Fruit fly (Drosophila melanogaster): ENCODE results near the gene Rtnl1.

Rtnl1 gene

dm6 chr2L:4995837-4996136, 13.7 kb downstream of the Rtnl1 start:
- TF ChIP-seq Hr4 (GFP tag; optimal IDR thresholded peaks at IDR 0.05) (no peak), fkh (GFP tag; optimal IDR thresholded peaks at IDR 0.05) (peak; percentile 27)

DNA sequence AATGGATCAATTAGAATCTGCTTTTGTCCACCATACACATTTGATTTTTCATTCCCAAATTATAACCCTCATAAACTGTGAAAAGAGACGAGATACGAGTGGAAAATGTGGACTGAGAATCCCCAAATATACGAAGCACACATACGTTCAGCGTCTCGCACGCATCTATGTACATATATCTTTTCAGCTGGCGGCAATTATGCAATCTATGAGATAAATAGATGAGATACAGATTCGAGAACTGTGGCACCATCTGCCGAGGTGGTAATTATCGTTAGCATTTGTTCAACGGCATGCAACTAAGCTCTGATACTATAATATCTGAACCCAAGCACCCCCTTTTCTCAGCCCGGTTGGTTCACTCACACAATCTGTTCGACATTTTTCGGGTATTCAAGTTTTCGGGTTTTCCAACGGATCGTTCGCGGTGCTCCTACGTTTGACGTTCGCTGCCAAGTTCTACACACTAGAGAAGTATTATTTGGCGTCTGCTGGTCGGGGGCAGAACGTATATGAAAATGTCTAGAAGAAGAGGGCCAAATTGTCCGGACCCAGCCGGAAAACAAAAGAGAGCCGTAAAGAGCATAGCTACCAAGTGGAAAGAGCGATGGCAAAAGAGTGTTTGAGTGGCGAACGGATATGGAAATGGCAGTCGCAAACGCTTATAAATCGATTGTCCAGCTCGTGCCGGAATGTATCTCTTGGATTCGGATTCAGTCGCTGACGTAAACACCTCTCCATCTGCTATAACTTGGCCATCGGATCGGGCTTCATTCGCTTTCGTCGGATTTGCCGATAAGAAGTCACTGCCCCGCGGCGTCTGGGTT, 14.3 kb downstream of the Rtnl1 start:
- TF ChIP-seq Sox102F (GFP tag; optimal IDR thresholded peaks at IDR 0.05) (no peak), OdsH (GFP tag; optimal IDR thresholded peaks at IDR 0.05) (no peak), CG34406 (GFP tag; optimal IDR thresholded peaks at IDR 0.05) (no peak), cyc (GFP tag; optimal IDR thresholded peaks at IDR 0.05) (no peak), CG11294 (GFP tag; IDR thresholded peaks at IDR 0.05) (no peak), Ets21C (GFP tag; optimal IDR thresholded peaks at IDR 0.05) (no peak), Eip93F (GFP tag; optimal IDR thresholded peaks at IDR 0.05) (no peak), svp (GFP tag) (no peak), Ets96B (tag; optimal IDR thresholded peaks at IDR 0.05) (no peak), CG6163 (GFP tag; IDR thresholded peaks at IDR 0.05) (no peak), CG16779 (tag; optimal IDR thresholded peaks at IDR 0.05) (no peak), vri (GFP tag; optimal IDR thresholded peaks at IDR 0.05) (no peak), spab (GFP tag; optimal IDR thresholded peaks at IDR 0.05) (no peak)

DNA sequence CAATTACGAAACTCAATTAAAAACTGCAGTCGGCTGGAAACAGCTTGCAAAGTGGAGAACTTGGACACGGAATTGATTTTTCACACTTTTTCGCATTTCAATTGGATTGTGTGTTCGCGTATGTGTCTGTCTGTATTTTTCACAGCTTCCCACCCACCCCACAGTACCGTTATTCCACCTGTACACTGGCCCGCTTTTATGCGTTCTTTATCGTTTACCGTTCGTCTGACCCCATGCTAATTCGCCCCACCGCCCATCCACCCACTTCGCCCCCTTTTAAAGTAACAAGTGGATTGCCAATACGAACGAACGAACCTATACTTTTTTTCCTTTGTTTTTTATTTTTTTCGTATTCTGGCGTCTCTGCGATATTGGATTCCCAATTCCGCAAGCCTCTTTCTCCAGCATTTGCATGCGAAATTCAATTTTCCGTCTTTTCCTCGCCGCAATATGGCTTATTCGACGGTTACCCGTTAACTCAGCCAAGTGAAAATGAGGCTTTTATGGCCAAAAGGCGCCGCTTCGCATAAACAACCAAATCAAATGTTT, 27.3 kb downstream of the Rtnl1 start:
- no peak for TF ChIP-seq CG10669 (GFP tag; optimal IDR thresholded peaks at IDR 0.05)
- no peak for TF ChIP-seq Hr38 (GFP tag; optimal IDR thresholded peaks at IDR 0.05)
- TF ChIP-seq Hr39 (GFP tag; optimal IDR thresholded peaks at IDR 0.05), result no peak
- TF ChIP-seq CG31627 (GFP tag; optimal IDR thresholded peaks at IDR 0.05), result no peak

dm6 chr2L:4981278-4981966, 28.1 kb downstream of the Rtnl1 start, which contains the start of the genes CG8892 and CG34126:
Gene CG8892 (minus strand): TSS chr2L:4981592.
Gene CG34126 (plus strand): TSS chr2L:4981614.
- TF ChIP-seq CG8119 (GFP tag; IDR thresholded peaks at IDR 0.05) (peak; percentile 88), Hr38 (GFP tag; optimal IDR thresholded peaks at IDR 0.05) (no peak), CG8319 (GFP tag; optimal IDR thresholded peaks at IDR 0.05) (peak; percentile 96), Sox102F (GFP tag; optimal IDR thresholded peaks at IDR 0.05) (peak; percentile 96), CG11294 (GFP tag; IDR thresholded peaks at IDR 0.05) (peak; percentile 88), CG1621 (tag; optimal IDR thresholded peaks at IDR 0.05) (peak; percentile 87), Lpt (GFP tag; optimal IDR thresholded peaks at IDR 0.05) (peak; percentile 90), fkh (GFP tag; optimal IDR thresholded peaks at IDR 0.05) (peak; percentile 81), Sox15 (GFP tag; optimal IDR thresholded peaks at IDR 0.05) (peak; percentile 98), CG10631 (GFP tag; optimal IDR thresholded peaks at IDR 0.05) (peak; percentile 99), OdsH (GFP tag; optimal IDR thresholded peaks at IDR 0.05) (peak; percentile 99), spab (GFP tag; optimal IDR thresholded peaks at IDR 0.05) (peak; percentile 91), CG6808 (GFP tag; optimal IDR thresholded peaks at IDR 0.05) (peak; percentile 93), Eip78C (GFP tag) (peak; percentile 98), CG34406 (GFP tag; optimal IDR thresholded peaks at IDR 0.05) (peak; percentile 94), CG3032 (tag; optimal IDR thresholded peaks at IDR 0.05) (peak; percentile 98), CG10669 (GFP tag; optimal IDR thresholded peaks at IDR 0.05) (peak; percentile 95), Eip93F (GFP tag; optimal IDR thresholded peaks at IDR 0.05) (peak; percentile 87), CG31627 (GFP tag; optimal IDR thresholded peaks at IDR 0.05) (peak; percentile 99), CG11762 (GFP tag; optimal IDR thresholded peaks at IDR 0.05; ENCODE audit: insufficient read depth) (peak; percentile 95), achi (GFP tag; optimal IDR thresholded peaks at IDR 0.05) (peak; percentile 96), dsx (GFP tag; optimal IDR thresholded peaks at IDR 0.05; ENCODE audit: poor library complexity, severe bottlenecking) (peak; percentile 89), Ets21C (GFP tag; optimal IDR thresholded peaks at IDR 0.05) (peak; percentile 97), cyc (GFP tag; optimal IDR thresholded peaks at IDR 0.05) (peak; percentile 98), CG6163 (GFP tag; IDR thresholded peaks at IDR 0.05) (peak; percentile 93), dac (GFP tag; optimal IDR thresholded peaks at IDR 0.05) (peak; percentile 96), CG15336 (GFP tag; IDR thresholded peaks at IDR 0.05) (peak; percentile 84), Hr39 (GFP tag; optimal IDR thresholded peaks at IDR 0.05) (peak; percentile 98), fd85E (GFP tag; optimal IDR thresholded peaks at IDR 0.05) (peak; percentile 90), ss (GFP tag; optimal IDR thresholded peaks at IDR 0.05) (peak; percentile 85 to 95), pdm3 (GFP tag; optimal IDR thresholded peaks at IDR 0.05) (peak; percentile 98), CG16779 (tag; optimal IDR thresholded peaks at IDR 0.05) (peak; percentile 82), topi (GFP tag; optimal IDR thresholded peaks at IDR 0.05) (peak; percentile 97), Eip75B (GFP tag; optimal IDR thresholded peaks at IDR 0.05) (peak; percentile 96), vri (GFP tag; optimal IDR thresholded peaks at IDR 0.05) (peak; percentile 95), Met (GFP tag; optimal IDR thresholded peaks at IDR 0.05) (peak; percentile 95), lz (GFP tag; optimal IDR thresholded peaks at IDR 0.05) (peak; percentile 98)
